Fruit fly (Drosophila melanogaster) whole organism, embryonic: ENCODE measurements around the gene CG5509.

Source experiments
- Abd-B ChIP-seq: fragments of 200-800 bp; sonication (Bioruptor generic); optimal IDR thresholded peaks from 2 replicates; lab custom pipeline; 2018; ENCODE audit warnings: missing biosample characterization, mild to moderate bottlenecking, missing genetic modification characterization, moderate library complexity
- Antp ChIP-seq: fragments of 200-800 bp; sonication (Bioruptor generic); optimal IDR thresholded peaks from 3 replicates; lab custom pipeline; 2016; ENCODE audit warnings: missing biosample characterization, missing genetic modification characterization
- Atf3 ChIP-seq: fragments of 200-800 bp; sonication (Bioruptor generic); optimal IDR thresholded peaks from 3 replicates; lab custom pipeline; 2016; ENCODE audit warnings: missing biosample characterization, missing genetic modification characterization
- BEAF-32 ChIP-seq: fragments of 200-800 bp; sonication (Bioruptor generic); optimal IDR thresholded peaks from 3 replicates; lab custom pipeline; 2017; ENCODE audit warnings: missing biosample characterization, missing genetic modification characterization, mild to moderate bottlenecking, moderate library complexity, missing genetic modification reagents
- CG10543 ChIP-seq: fragments of 200-800 bp; sonication (Bioruptor generic); optimal IDR thresholded peaks from 3 replicates; lab custom pipeline; 2017; ENCODE audit warnings: missing biosample characterization, mild to moderate bottlenecking, missing genetic modification characterization, moderate library complexity
- CG12104 ChIP-seq: fragments of 200-800 bp; sonication (Bioruptor generic); optimal IDR thresholded peaks from 3 replicates; lab custom pipeline; 2016; ENCODE audit warnings: missing biosample characterization, missing genetic modification characterization
- CG12155 ChIP-seq: fragments of 200-800 bp; sonication (Bioruptor generic); optimal IDR thresholded peaks from 3 replicates; lab custom pipeline; 2016; ENCODE audit warnings: missing biosample characterization, missing genetic modification characterization
- CG1647 ChIP-seq: fragments of 200-800 bp; sonication (Bioruptor generic); optimal IDR thresholded peaks from 3 replicates; lab custom pipeline; 2016; ENCODE audit warnings: missing biosample characterization, missing genetic modification characterization
- CG17186 ChIP-seq: fragments of 200-800 bp; sonication (Bioruptor generic); optimal IDR thresholded peaks from 3 replicates; lab custom pipeline; 2017; ENCODE audit warnings: missing biosample characterization, missing genetic modification reagents, missing genetic modification characterization
- CG17385 ChIP-seq: fragments of 200-800 bp; sonication (Bioruptor generic); optimal IDR thresholded peaks from 3 replicates; lab custom pipeline; 2018; ENCODE audit warnings: missing biosample characterization, mild to moderate bottlenecking, missing genetic modification characterization
- CG18011 ChIP-seq: fragments of 200-800 bp; sonication (Bioruptor generic); optimal IDR thresholded peaks from 2 replicates; lab custom pipeline; 2017; ENCODE audit warnings: missing biosample characterization, missing genetic modification characterization, mild to moderate bottlenecking, moderate library complexity, missing genotype
- CG18262 ChIP-seq: fragments of 200-800 bp; optimal IDR thresholded peaks from 3 replicates; lab custom pipeline; 2019; ENCODE audit warnings: missing biosample characterization, mild to moderate bottlenecking, missing genetic modification characterization, moderate library complexity
- CG1832 ChIP-seq: fragments of 200-800 bp; sonication (Bioruptor generic); optimal IDR thresholded peaks from 2 replicates; lab custom pipeline; 2017; ENCODE audit warnings: missing biosample characterization, mild to moderate bottlenecking, missing genetic modification characterization, inconsistent platforms
- CG2202 ChIP-seq: fragments of 200-800 bp; sonication (Bioruptor generic); optimal IDR thresholded peaks from 2 replicates; lab custom pipeline; 2018; ENCODE audit warnings: missing biosample characterization, mild to moderate bottlenecking, missing genetic modification characterization
- CG2875 ChIP-seq: fragments of 200-800 bp; sonication (Bioruptor generic); optimal IDR thresholded peaks from 2 replicates; lab custom pipeline; 2017; ENCODE audit warnings: missing biosample characterization, mild to moderate bottlenecking, missing genetic modification characterization, missing genetic modification reagents
- CG33557 ChIP-seq: fragments of 200-800 bp; sonication (Bioruptor generic); optimal IDR thresholded peaks from 2 replicates; lab custom pipeline; 2019; ENCODE audit warnings: missing biosample characterization, mild to moderate bottlenecking, missing genetic modification characterization, moderate library complexity
- CG42726 ChIP-seq: fragments of 200-800 bp; sonication (Bioruptor generic); IDR thresholded peaks from 2 replicates; pipeline ENCODE4 v1.3.6; 2022; ENCODE audit warnings: missing biosample characterization, missing genetic modification characterization; ENCODE audit not compliant: partially characterized antibody
- CG5953 ChIP-seq: fragments of 200-800 bp; sonication (Bioruptor generic); IDR thresholded peaks from 2 replicates; pipeline ENCODE4 v1.3.6; 2022; ENCODE audit warnings: missing biosample characterization, missing genetic modification characterization
- CG9215 ChIP-seq: fragments of 200-800 bp; sonication (Bioruptor generic); IDR thresholded peaks from 2 replicates; pipeline ENCODE4 v1.3.6; 2022; ENCODE audit warnings: missing biosample characterization, missing genetic modification characterization
- E2f1 ChIP-seq: fragments of 200-800 bp; sonication (Bioruptor generic); IDR thresholded peaks from 2 replicates; pipeline ENCODE4 v1.3.6; 2022; ENCODE audit warnings: missing biosample characterization, missing genetic modification characterization
- Mes4 ChIP-seq: fragments of 200-800 bp; sonication (Bioruptor generic); optimal IDR thresholded peaks from 2 replicates; lab custom pipeline; 2016; ENCODE audit warnings: missing biosample characterization, missing genetic modification characterization
- NFAT ChIP-seq: fragments of 200-800 bp; sonication (Bioruptor generic); IDR thresholded peaks from 2 replicates; pipeline ENCODE4 v1.3.6; 2022; ENCODE audit warnings: missing biosample characterization, missing genetic modification characterization
- Nf-YC ChIP-seq: fragments of 200-800 bp; optimal IDR thresholded peaks from 3 replicates; lab custom pipeline; 2019; ENCODE audit warnings: missing biosample characterization, mild to moderate bottlenecking, missing genetic modification characterization, moderate library complexity
- PHDP ChIP-seq: fragments of 200-800 bp; sonication (Bioruptor generic); optimal IDR thresholded peaks from 3 replicates; lab custom pipeline; 2018; ENCODE audit warnings: missing biosample characterization, mild to moderate bottlenecking, missing genetic modification characterization, moderate library complexity
- Scr ChIP-seq: fragments of 200-800 bp; sonication (Bioruptor generic); IDR thresholded peaks from 2 replicates; pipeline ENCODE4 v1.3.6; 2022; ENCODE audit warnings: missing biosample characterization, missing genetic modification characterization; ENCODE audit not compliant: partially characterized antibody
- Sox102F ChIP-seq: fragments of 200-800 bp; sonication (Bioruptor generic); optimal IDR thresholded peaks from 2 replicates; lab custom pipeline; 2018; ENCODE audit warnings: missing biosample characterization, mild to moderate bottlenecking, missing genetic modification characterization, moderate library complexity
- Sry-β ChIP-seq: fragments of 200-800 bp; sonication (Bioruptor generic); optimal IDR thresholded peaks from 2 replicates; lab custom pipeline; 2018; ENCODE audit warnings: missing biosample characterization, mild to moderate bottlenecking, missing genetic modification characterization, moderate library complexity
- Trl ChIP-seq, 3 experiments: fragments of >200 bp in 2 of 3; fragments of 200-800 bp in 1 of 3; sonication (Bioruptor generic) in 1 of 3; optimal IDR thresholded peaks; 2 replicates in 1 of 3; 3 replicates in 2 of 3; lab custom pipeline; 2016 to 2017; ENCODE audit warnings: missing biosample characterization in 1 of 3, missing genetic modification characterization in 1 of 3
- Xbp1 ChIP-seq: fragments of 200-800 bp; sonication (Bioruptor generic); optimal IDR thresholded peaks from 3 replicates; lab custom pipeline; 2016; ENCODE audit warnings: missing biosample characterization, mild to moderate bottlenecking, missing genetic modification characterization
- ato ChIP-seq: fragments of 200-800 bp; sonication (Bioruptor generic); IDR thresholded peaks from 2 replicates; pipeline ENCODE4 v1.3.6; 2022; ENCODE audit warnings: missing biosample characterization, missing genetic modification characterization; ENCODE audit not compliant: partially characterized antibody
- caup ChIP-seq: fragments of 200-800 bp; sonication (Bioruptor generic); optimal IDR thresholded peaks from 3 replicates; lab custom pipeline; 2017; ENCODE audit warnings: missing biosample characterization, mild to moderate bottlenecking, missing genetic modification characterization, moderate library complexity; ENCODE audit not compliant: severe bottlenecking
- dm ChIP-seq: fragments of 200-800 bp; sonication (Bioruptor generic); optimal IDR thresholded peaks from 3 replicates; lab custom pipeline; 2016; ENCODE audit warnings: missing biosample characterization, missing genetic modification characterization
- emc ChIP-seq: fragments of 200-800 bp; sonication (Bioruptor generic); optimal IDR thresholded peaks from 2 replicates; lab custom pipeline; 2016; ENCODE audit warnings: missing biosample characterization, missing genetic modification characterization
- ems ChIP-seq: fragments of 200-800 bp; sonication (Bioruptor generic); optimal IDR thresholded peaks from 3 replicates; lab custom pipeline; 2016; ENCODE audit warnings: missing biosample characterization, missing genetic modification characterization
- fd102C ChIP-seq: fragments of 200-800 bp; sonication (Bioruptor generic); optimal IDR thresholded peaks from 2 replicates; lab custom pipeline; 2018; ENCODE audit warnings: missing biosample characterization, mild to moderate bottlenecking, missing genetic modification characterization, moderate library complexity
- ftz-f1 ChIP-seq: fragments of 200-800 bp; sonication (Bioruptor generic); optimal IDR thresholded peaks from 2 replicates; lab custom pipeline; 2016; ENCODE audit warnings: missing biosample characterization, missing genetic modification characterization
- ham ChIP-seq: fragments of 200-800 bp; sonication (Bioruptor generic); IDR thresholded peaks from 2 replicates; pipeline ENCODE4 v1.3.6; 2022; ENCODE audit warnings: missing biosample characterization, missing genetic modification characterization
- lola ChIP-seq, 3 experiments: fragments of >200 bp in 2 of 3; fragments of 200-800 bp in 1 of 3; sonication (Bioruptor generic) in 1 of 3; optimal IDR thresholded peaks; 2 replicates each; lab custom pipeline; 2017 to 2019; ENCODE audit warnings: missing biosample characterization in 3 of 3, missing genetic modification characterization in 3 of 3, mild to moderate bottlenecking in 1 of 3, moderate library complexity in 1 of 3
- luna ChIP-seq: fragments of 200-800 bp; sonication (Bioruptor generic); optimal IDR thresholded peaks from 2 replicates; lab custom pipeline; 2016; ENCODE audit warnings: missing biosample characterization, missing genetic modification characterization
- pum ChIP-seq: fragments of 200-800 bp; sonication (Bioruptor generic); optimal IDR thresholded peaks from 2 replicates; lab custom pipeline; 2016; ENCODE audit warnings: missing biosample characterization, missing genetic modification characterization
- sc ChIP-seq, 3 experiments: fragments of >200 bp in 2 of 3; fragments of 200-800 bp in 1 of 3; sonication (Bioruptor generic) in 1 of 3; optimal IDR thresholded peaks; 2 replicates in 2 of 3; 3 replicates in 1 of 3; lab custom pipeline; 2017; ENCODE audit warnings: mild to moderate bottlenecking in 1 of 3, missing biosample characterization in 1 of 3, missing genetic modification characterization in 1 of 3, missing genetic modification reagents in 1 of 3
- scrt ChIP-seq: fragments of 200-800 bp; sonication (Bioruptor generic); optimal IDR thresholded peaks from 2 replicates; lab custom pipeline; 2018; ENCODE audit warnings: missing biosample characterization, mild to moderate bottlenecking, missing genetic modification characterization, moderate library complexity
- so ChIP-seq: fragments of 200-800 bp; sonication (Bioruptor generic); IDR thresholded peaks from 3 replicates; pipeline ENCODE4 v1.3.6; 2022; ENCODE audit warnings: missing biosample characterization, missing genetic modification characterization
- sug ChIP-seq: fragments of 200-800 bp; optimal IDR thresholded peaks from 2 replicates; lab custom pipeline; 2019; ENCODE audit warnings: missing biosample characterization, mild to moderate bottlenecking, missing genetic modification characterization, moderate library complexity
- toy ChIP-seq: fragments of 200-800 bp; sonication (Bioruptor generic); IDR thresholded peaks from 2 replicates; pipeline ENCODE4 v1.3.6; 2022; ENCODE audit warnings: missing biosample characterization, missing genetic modification characterization
- vnd ChIP-seq: fragments of 200-800 bp; sonication (Bioruptor generic); IDR thresholded peaks from 3 replicates; pipeline ENCODE4 v1.3.6; 2022; ENCODE audit warnings: missing biosample characterization, missing genetic modification characterization; ENCODE audit not compliant: partially characterized antibody
- zen ChIP-seq: fragments of 200-800 bp; sonication (Bioruptor generic); optimal IDR thresholded peaks from 3 replicates; lab custom pipeline; 2018; ENCODE audit warnings: missing biosample characterization, mild to moderate bottlenecking, missing genetic modification characterization, moderate library complexity

The CG5509 gene

dm6 chr3R:12442601-12443533 lies 9.4 kb upstream of the CG5509 start (continued):
- TF ChIP-seq BEAF-32 (GFP tag; lab: Kevin White, UChicago): no peak
- peak; percentile 8 for TF ChIP-seq Xbp1 (GFP tag; lab: Kevin White, UChicago)
- TF ChIP-seq Sox102F (GFP tag; lab: Kevin White, UChicago): peak; percentile 7
- peak; percentile 21 for TF ChIP-seq CG18262 (tag; lab: Kevin White, UChicago)
- no peak for TF ChIP-seq CG1647 (GFP tag; lab: Kevin White, UChicago)
- TF ChIP-seq CG17385: peak; percentile 13
- no peak for TF ChIP-seq sc (optimal IDR thresholded peaks at IDR 0.05; lab: Kevin White, UChicago)
- no peak for TF ChIP-seq sc (GFP tag; optimal IDR thresholded peaks at IDR 0.05; lab: Kevin White, UChicago)
- no peak for TF ChIP-seq CG33557 (GFP tag; lab: Kevin White, UChicago)
- TF ChIP-seq pum (GFP tag; lab: Kevin White, UChicago): no peak
- no peak for TF ChIP-seq CG5953 (GFP tag; lab: Robert Waterston, UW)
- peak; percentile 7; the same call in 1 of the 3 replicates for TF ChIP-seq so (GFP tag; lab: Robert Waterston, UW)
- TF ChIP-seq luna: no peak
- no peak for TF ChIP-seq CG12104 (GFP tag; lab: Kevin White, UChicago)
- TF ChIP-seq Nf-YC: no peak
- peak; percentile 55 for TF ChIP-seq PHDP (tag; lab: Kevin White, UChicago)
- TF ChIP-seq caup: no peak
- no peak for TF ChIP-seq ems (GFP tag; lab: Kevin White, UChicago)
- peak; percentile 6 for TF ChIP-seq CG12155 (GFP tag; lab: Kevin White, UChicago)
- no peak for TF ChIP-seq E2f1
- TF ChIP-seq CG2202: no peak
- TF ChIP-seq CG10543 (GFP tag; lab: Kevin White, UChicago): no peak
- TF ChIP-seq CG2875 (GFP tag; lab: Kevin White, UChicago): no peak
- TF ChIP-seq zen: no peak
- peak; percentile 15 to 76 for TF ChIP-seq Trl (optimal IDR thresholded peaks at IDR 0.05; lab: Kevin White, UChicago)
- no peak for TF ChIP-seq Trl (GFP tag; optimal IDR thresholded peaks at IDR 0.05; lab: Kevin White, UChicago)
- TF ChIP-seq ato (GFP tag; lab: Robert Waterston, UW): no peak
- no peak for TF ChIP-seq Mes4 (GFP tag; lab: Kevin White, UChicago)
- TF ChIP-seq ftz-f1: peak; percentile 64
- no peak for TF ChIP-seq toy
- no peak for TF ChIP-seq NFAT
- TF ChIP-seq lola (GFP tag; optimal IDR thresholded peaks at IDR 0.05; lab: Kevin White, UChicago): no peak
- TF ChIP-seq CG17186: no peak
- TF ChIP-seq Abd-B (GFP tag; lab: Kevin White, UChicago): no peak
- TF ChIP-seq CG9215: peak; percentile 61
- TF ChIP-seq CG1832 (GFP tag; lab: Kevin White, UChicago): peak; percentile 24
- no peak for TF ChIP-seq dm (GFP tag; lab: Kevin White, UChicago)
- no peak for TF ChIP-seq scrt (GFP tag; lab: Kevin White, UChicago)
- peak; percentile 6 for TF ChIP-seq sug (tag; lab: Kevin White, UChicago)
- no peak for TF ChIP-seq Sry-β (GFP tag; lab: Kevin White, UChicago)
- TF ChIP-seq Antp (GFP tag; lab: Kevin White, UChicago): no peak
- TF ChIP-seq fd102C (GFP tag; lab: Kevin White, UChicago): no peak
- no peak for TF ChIP-seq vnd (GFP tag; lab: Robert Waterston, UW)
- no peak for TF ChIP-seq Scr (GFP tag; lab: Robert Waterston, UW)
- no peak for TF ChIP-seq Atf3 (GFP tag; lab: Kevin White, UChicago)
- no peak for TF ChIP-seq emc (GFP tag; lab: Kevin White, UChicago)
- no peak for TF ChIP-seq CG42726 (GFP tag; lab: Robert Waterston, UW)
- TF ChIP-seq ham (GFP tag; lab: Robert Waterston, UW): no peak
- no peak for TF ChIP-seq CG18011 (GFP tag; lab: Kevin White, UChicago)
